Worm (Caenorhabditis elegans) whole organism, L3 larva: ENCODE measurements around the gene tsen-54.
A peak's percentile ranks its signal among the peaks of the same experiment; 100 is the strongest.

Experiments used
- R02D3.7 ChIP-seq: fragments of 150-350 bp; optimal IDR thresholded peaks from 2 replicates; lab custom pipeline; 2014; ENCODE audit warnings: missing biosample characterization, missing genetic modification characterization
- ZK546.5 ChIP-seq: sonication (generic microtip); optimal IDR thresholded peaks from 2 replicates; lab custom pipeline; 2017; ENCODE audit warnings: missing biosample characterization, missing genetic modification characterization
- ceh-16 ChIP-seq: sonication (generic microtip); optimal IDR thresholded peaks from 2 replicates; lab custom pipeline; 2017; ENCODE audit warnings: missing biosample characterization, missing genetic modification characterization
- ceh-28 ChIP-seq: fragments of 150-350 bp; optimal IDR thresholded peaks from 2 replicates; lab custom pipeline; 2014; ENCODE audit warnings: missing biosample characterization, missing genetic modification reagents, missing genetic modification characterization
- ceh-82 ChIP-seq: fragments of 150-350 bp; optimal IDR thresholded peaks from 2 replicates; lab custom pipeline; 2014; ENCODE audit warnings: missing biosample characterization, missing genetic modification characterization
- daf-12 ChIP-seq: fragments of 150-350 bp; optimal IDR thresholded peaks from 2 replicates; lab custom pipeline; 2014; ENCODE audit warnings: missing biosample characterization, missing genetic modification reagents, missing genetic modification characterization
- egl-27 ChIP-seq: sonication (generic microtip); optimal IDR thresholded peaks from 4 replicates; lab custom pipeline; 2017; ENCODE audit warnings: missing biosample characterization, missing genetic modification reagents, missing genetic modification characterization
- egl-5 ChIP-seq: fragments of 150-350 bp; optimal IDR thresholded peaks from 2 replicates; lab custom pipeline; 2017; ENCODE audit warnings: missing biosample characterization, missing genetic modification reagents, missing genetic modification characterization, inconsistent platforms
- elt-1 ChIP-seq: fragments of 150-350 bp; optimal IDR thresholded peaks from 2 replicates; lab custom pipeline; 2014; ENCODE audit warnings: missing biosample characterization, missing genetic modification characterization
- elt-2 ChIP-seq: sonication (generic microtip); optimal IDR thresholded peaks from 2 replicates; lab custom pipeline; 2016; ENCODE audit warnings: missing genetic modification reagents, mild to moderate bottlenecking, missing genetic modification characterization, missing compliant biosample characterization
- jun-1 ChIP-seq: fragments of 150-350 bp; optimal IDR thresholded peaks from 2 replicates; lab custom pipeline; 2014; ENCODE audit warnings: missing biosample characterization, missing genetic modification reagents, missing genetic modification characterization
- lin-15B ChIP-seq: fragments of 150-350 bp; optimal IDR thresholded peaks from 2 replicates; lab custom pipeline; 2014; ENCODE audit warnings: missing biosample characterization, missing genetic modification characterization
- lsy-12 ChIP-seq: sonication (generic microtip); optimal IDR thresholded peaks from 2 replicates; lab custom pipeline; 2016; ENCODE audit warnings: mild to moderate bottlenecking, missing genetic modification characterization, missing compliant biosample characterization
- mdl-1 ChIP-seq: fragments of 150-350 bp; optimal IDR thresholded peaks from 2 replicates; lab custom pipeline; 2014; ENCODE audit warnings: missing biosample characterization, missing genetic modification characterization
- mml-1 ChIP-seq: fragments of 150-350 bp; sonication (generic microtip); optimal IDR thresholded peaks from 3 replicates; lab custom pipeline; 2014; ENCODE audit warnings: missing biosample characterization, missing genetic modification characterization
- nfya-1 ChIP-seq: sonication (generic microtip); optimal IDR thresholded peaks from 2 replicates; lab custom pipeline; 2017; ENCODE audit warnings: missing genetic modification characterization, mild to moderate bottlenecking, missing compliant biosample characterization, antibody characterized with exemption, moderate library complexity; ENCODE audit not compliant: insufficient read depth
- nhr-11 ChIP-seq: fragments of 150-350 bp; optimal IDR thresholded peaks from 2 replicates; lab custom pipeline; 2014; ENCODE audit warnings: missing biosample characterization, missing genetic modification characterization
- nhr-12 ChIP-seq: fragments of 150-350 bp; optimal IDR thresholded peaks from 2 replicates; lab custom pipeline; 2014; ENCODE audit warnings: missing biosample characterization, missing genetic modification characterization
- nhr-23 ChIP-seq: fragments of 150-350 bp; optimal IDR thresholded peaks from 2 replicates; lab custom pipeline; 2014; ENCODE audit warnings: missing biosample characterization, missing genetic modification reagents, missing genetic modification characterization
- nhr-237 ChIP-seq: fragments of 150-350 bp; optimal IDR thresholded peaks from 2 replicates; lab custom pipeline; 2014; ENCODE audit warnings: missing biosample characterization, missing genetic modification characterization
- nhr-25 ChIP-seq: sonication (generic microtip); optimal IDR thresholded peaks from 2 replicates; lab custom pipeline; 2017; ENCODE audit warnings: missing biosample characterization, missing genetic modification characterization
- nhr-28 ChIP-seq: fragments of 150-350 bp; optimal IDR thresholded peaks from 2 replicates; lab custom pipeline; 2014; ENCODE audit warnings: missing biosample characterization, missing genetic modification characterization
- nhr-43 ChIP-seq: sonication (generic microtip); optimal IDR thresholded peaks from 2 replicates; lab custom pipeline; 2016; ENCODE audit warnings: mild to moderate bottlenecking, missing genetic modification characterization, missing compliant biosample characterization; ENCODE audit not compliant: poor library complexity, severe bottlenecking
- nhr-77 ChIP-seq: fragments of 150-350 bp; optimal IDR thresholded peaks from 2 replicates; lab custom pipeline; 2014; ENCODE audit warnings: missing biosample characterization, missing genetic modification characterization
- pha-4 ChIP-seq: fragments of 150-350 bp; optimal IDR thresholded peaks from 2 replicates; lab custom pipeline; 2014; ENCODE audit warnings: missing biosample characterization, missing genetic modification reagents, missing genetic modification characterization
- pqm-1 ChIP-seq: fragments of 150-350 bp; optimal IDR thresholded peaks from 2 replicates; lab custom pipeline; 2017; ENCODE audit warnings: missing biosample characterization, missing genetic modification characterization, inconsistent platforms
- sea-2 ChIP-seq: fragments of 150-350 bp; sonication (generic microtip); optimal IDR thresholded peaks from 4 replicates; lab custom pipeline; 2014; ENCODE audit warnings: missing biosample characterization, missing genetic modification reagents, missing genetic modification characterization
- skn-1 ChIP-seq: fragments of 150-350 bp; optimal IDR thresholded peaks from 2 replicates; lab custom pipeline; 2014; ENCODE audit warnings: missing biosample characterization, missing genetic modification characterization
- unc-39 ChIP-seq: sonication (generic microtip); optimal IDR thresholded peaks from 4 replicates; lab custom pipeline; 2017; ENCODE audit warnings: missing biosample characterization, missing genetic modification characterization
- unc-62 ChIP-seq: fragments of 150-350 bp; sonication (generic microtip); optimal IDR thresholded peaks from 4 replicates; lab custom pipeline; 2014; ENCODE audit warnings: missing biosample characterization, missing genetic modification reagents, missing genetic modification characterization
- zag-1 ChIP-seq: fragments of 150-350 bp; optimal IDR thresholded peaks from 2 replicates; lab custom pipeline; 2014; ENCODE audit warnings: missing biosample characterization, missing genetic modification characterization
- ztf-4 ChIP-seq: fragments of 150-350 bp; optimal IDR thresholded peaks from 2 replicates; lab custom pipeline; 2014; ENCODE audit warnings: missing biosample characterization, missing genetic modification characterization

Gene tsen-54

ce11 chrIV:1917819-1918218 is 30.2 kb upstream of the tsen-54 start, which contains the start of gene elt-6:
Gene elt-6 (plus strand): TSS chrIV:1917977.
- TF ChIP-seq mml-1 (tag; lab: Kevin White, UChicago) (no peak), lsy-12 (tag; lab: Kevin White, UChicago) (no peak), ceh-16 (no peak), R02D3.7 (tag; lab: Kevin White, UChicago) (no peak), egl-27 (tag; lab: Kevin White, UChicago) (no peak), nhr-12 (no peak), unc-39 (tag; lab: Kevin White, UChicago) (no peak), pha-4 (tag; lab: Kevin White, UChicago) (no peak), nhr-237 (tag; lab: Kevin White, UChicago) (no peak), nhr-28 (tag; lab: Kevin White, UChicago) (no peak), nhr-25 (tag; lab: Kevin White, UChicago) (no peak), ztf-4 (tag; lab: Kevin White, UChicago) (no peak), ceh-28 (no peak), jun-1 (tag; lab: Kevin White, UChicago) (no peak), ZK546.5 (tag; lab: Kevin White, UChicago) (no peak), nhr-77 (tag; lab: Kevin White, UChicago) (no peak), nfya-1 (tag; lab: Kevin White, UChicago) (no peak), lin-15B (no peak), elt-2 (tag; lab: Kevin White, UChicago) (no peak), sea-2 (GFP tag; lab: Kevin White, UChicago) (no peak)

DNA sequence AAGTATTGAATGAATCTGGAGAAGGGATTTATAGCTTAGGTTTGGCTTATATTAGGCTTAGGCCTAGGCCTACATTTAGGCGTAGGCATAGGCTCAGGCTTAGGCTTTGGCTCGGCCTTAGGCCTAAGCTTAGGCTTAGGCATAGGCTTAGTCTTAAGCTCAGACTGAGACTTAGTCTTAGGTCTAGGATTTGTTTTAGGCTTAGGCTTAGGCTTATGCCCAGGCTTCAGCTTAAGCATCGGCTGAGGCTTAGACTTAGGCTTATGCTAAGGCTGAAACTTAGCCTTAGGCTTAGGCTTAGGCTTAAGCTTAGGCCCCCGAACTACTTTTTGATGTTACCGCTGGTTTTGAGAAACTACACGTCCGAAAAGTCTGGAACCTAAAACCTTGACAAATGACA is 27.5 kb upstream of the tsen-54 start:
- no peak for TF ChIP-seq egl-5 (tag; lab: Kevin White, UChicago)
- TF ChIP-seq daf-12 (tag; lab: Kevin White, UChicago), result no peak
- TF ChIP-seq lin-15B, result no peak
- TF ChIP-seq nhr-28 (tag; lab: Kevin White, UChicago), result no peak
- TF ChIP-seq nhr-12, result no peak
- no peak for TF ChIP-seq nhr-43 (tag; lab: Kevin White, UChicago)
- TF ChIP-seq pqm-1 (tag; lab: Kevin White, UChicago), result no peak
- TF ChIP-seq skn-1 (tag; lab: Kevin White, UChicago), result no peak
- TF ChIP-seq, all 47 proteins: peak for 0

DNA sequence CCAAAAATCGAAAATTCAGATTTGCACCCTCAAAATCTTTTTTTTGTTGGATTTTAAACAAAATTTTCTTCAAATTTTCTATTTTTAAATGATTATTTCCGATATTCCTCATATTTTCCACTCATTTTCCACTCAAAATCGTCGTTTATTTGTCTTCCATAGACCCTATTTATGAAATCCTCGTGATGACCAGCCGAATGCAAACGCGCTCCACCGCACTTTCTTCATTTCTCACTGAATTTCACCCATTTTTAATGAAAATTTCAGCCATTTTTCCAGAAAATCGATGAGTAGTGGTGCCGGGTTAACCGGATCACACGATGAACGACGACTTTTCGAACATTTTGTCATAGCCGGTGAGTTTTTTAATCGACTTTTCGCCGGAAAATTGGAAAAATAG is 24.3 kb upstream of the tsen-54 start, which contains the start of gene denn-4:
denn-4 (plus strand) TSS at position 280 of the 400 bp plus-strand sequence.
- no peak for TF ChIP-seq nhr-23
- TF ChIP-seq pha-4 (tag; lab: Kevin White, UChicago), result peak; percentile 44
- peak; percentile 5 for TF ChIP-seq nfya-1 (tag; lab: Kevin White, UChicago)
- peak; percentile 68 for TF ChIP-seq lin-15B
- TF ChIP-seq, all 47 proteins: peak for 3

DNA sequence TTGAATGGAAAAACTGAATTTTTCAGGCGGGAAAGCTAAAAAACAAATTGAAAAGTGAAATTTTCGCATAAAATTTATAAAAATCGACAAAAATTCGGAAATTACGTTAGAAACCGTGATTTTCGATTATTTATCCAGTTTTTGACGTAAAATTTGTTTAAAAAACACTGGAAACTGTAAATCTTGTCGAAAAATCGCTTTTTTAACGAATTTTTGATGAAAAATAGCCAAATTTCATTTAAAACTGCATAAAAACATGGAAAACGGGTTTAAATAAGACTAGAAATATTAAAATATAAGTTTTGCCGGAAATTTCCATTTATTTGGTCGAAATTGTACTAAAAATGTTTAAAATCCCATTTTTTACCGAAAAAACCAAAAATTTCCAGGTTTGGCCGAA is 23.8 kb upstream of the tsen-54 start:
- no peak for TF ChIP-seq nhr-43 (tag; lab: Kevin White, UChicago)
- TF ChIP-seq pqm-1 (tag; lab: Kevin White, UChicago), result no peak
- TF ChIP-seq mdl-1 (tag; lab: Kevin White, UChicago), result no peak
- TF ChIP-seq nhr-28 (tag; lab: Kevin White, UChicago), result no peak
- no peak for TF ChIP-seq R02D3.7 (tag; lab: Kevin White, UChicago)
- TF ChIP-seq mml-1 (tag; lab: Kevin White, UChicago), result no peak
- TF ChIP-seq nhr-12, result no peak
- TF ChIP-seq unc-62 (GFP tag; lab: Kevin White, UChicago), result no peak
- no peak for TF ChIP-seq jun-1 (tag; lab: Kevin White, UChicago)
- no peak for TF ChIP-seq elt-2 (tag; lab: Kevin White, UChicago)
- no peak for TF ChIP-seq daf-12 (tag; lab: Kevin White, UChicago)
- TF ChIP-seq elt-1 (tag; lab: Kevin White, UChicago), result no peak
- TF ChIP-seq zag-1, result no peak

DNA sequence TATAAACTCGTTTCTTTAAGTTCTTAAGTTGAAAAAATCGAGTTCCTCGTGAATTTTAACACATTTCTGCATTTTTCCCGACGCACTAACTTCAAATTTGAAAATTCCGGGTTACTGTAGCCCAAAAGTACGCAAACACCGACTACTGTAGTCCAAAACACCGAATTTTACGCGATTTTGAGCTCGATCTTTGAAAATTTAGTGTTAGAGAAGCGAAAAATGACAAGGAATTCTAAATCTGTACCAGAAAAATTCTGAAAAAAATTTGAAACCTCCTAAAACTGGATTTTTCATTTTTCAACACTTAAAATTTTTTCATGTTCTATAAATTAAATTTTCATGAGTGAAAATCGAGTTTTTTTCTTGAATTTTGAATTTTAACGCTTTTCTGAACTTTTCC is 2.8 kb upstream of the tsen-54 start:
- no peak for TF ChIP-seq ceh-82 (tag; lab: Kevin White, UChicago)
- no peak for TF ChIP-seq nhr-11 (tag; lab: Kevin White, UChicago)
- TF ChIP-seq, all 47 proteins: peak for 0
